Worm (Caenorhabditis elegans): ENCODE measurements around the gene Y47D7A.11.

ce11 chrV:4398884-4399283 is 29.2 kb downstream of the Y47D7A.11 start:
- no peak for TF ChIP-seq pha-4 (tag; optimal IDR thresholded peaks at IDR 0.05)
- no peak for TF ChIP-seq nhr-237 (tag; optimal IDR thresholded peaks at IDR 0.05)
- TF ChIP-seq unc-62 (GFP tag; optimal IDR thresholded peaks at IDR 0.05): no peak
- TF ChIP-seq nfya-1 (tag; optimal IDR thresholded peaks at IDR 0.05; ENCODE audit: insufficient read depth): no peak
- no peak for TF ChIP-seq fos-1 (tag; optimal IDR thresholded peaks at IDR 0.05)
- TF ChIP-seq snpc-4 (tag; optimal IDR thresholded peaks at IDR 0.05): no peak
- TF ChIP-seq fkh-10 (GFP tag; optimal IDR thresholded peaks at IDR 0.05): no peak
- no peak for TF ChIP-seq pqm-1 (tag; optimal IDR thresholded peaks at IDR 0.05)
- no peak for TF ChIP-seq nhr-28 (tag; optimal IDR thresholded peaks at IDR 0.05)
- TF ChIP-seq ztf-4 (tag; optimal IDR thresholded peaks at IDR 0.05): no peak
- TF ChIP-seq zag-1 (tag; optimal IDR thresholded peaks at IDR 0.05): no peak
- no peak for TF ChIP-seq ama-1 (optimal IDR thresholded peaks at IDR 0.05)
- no peak for TF ChIP-seq lin-39 (tag; optimal IDR thresholded peaks at IDR 0.05)

Data from whole organism, L3 larva.